Worm (Caenorhabditis elegans): Measurements from ENCODE around the gene R10E4.6.

Gene R10E4.6

DNA sequence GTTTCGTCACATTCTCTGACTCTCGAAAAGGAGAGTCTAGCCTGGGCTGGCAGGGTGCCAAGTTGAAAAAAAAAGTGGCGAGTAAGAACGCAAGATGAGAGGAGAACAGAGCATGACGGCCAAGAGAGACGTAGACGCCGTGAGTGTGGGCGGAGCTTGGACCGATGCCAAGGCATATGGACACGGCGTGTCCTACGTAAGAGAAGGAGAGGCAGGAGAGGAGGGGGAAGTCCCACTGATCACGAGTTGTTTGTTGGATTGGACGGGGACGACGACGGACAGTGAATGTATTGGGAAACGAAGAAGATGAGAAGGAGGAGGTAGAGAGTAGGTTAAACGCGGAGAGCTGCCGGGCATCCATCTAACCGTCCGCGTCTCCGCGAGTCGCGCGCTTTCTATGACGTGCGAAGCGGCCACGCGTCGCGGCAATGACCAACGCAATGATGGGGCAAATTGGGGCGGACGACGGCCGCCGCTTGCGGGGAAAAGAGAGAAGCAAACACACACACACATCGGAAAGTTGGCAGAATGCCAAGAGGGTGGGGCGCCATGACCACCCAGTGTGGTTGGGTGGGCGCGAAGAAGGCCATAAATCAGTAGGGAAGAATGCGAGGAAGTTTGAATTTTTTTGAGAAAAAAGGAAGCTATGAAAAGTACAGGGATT, 11.1 kb upstream of the R10E4.6 start (continued):
- TF ChIP-seq cebp-1 (GFP tag; IDR thresholded peaks at IDR 0.05) (peak; percentile 80; the same call in 1 of the 2 replicates), cebp-1 (tag; optimal IDR thresholded peaks at IDR 0.05) (peak; percentile 98), dox-1 (GFP tag; IDR thresholded peaks at IDR 0.05) (peak; percentile 95), B0336.3 (GFP tag; IDR thresholded peaks at IDR 0.05) (peak; percentile 99), hlh-12 (tag; optimal IDR thresholded peaks at IDR 0.05) (no peak), C17E4.6 (GFP tag; IDR thresholded peaks at IDR 0.05) (peak; percentile 52; the same call in 1 of the 2 replicates)

DNA sequence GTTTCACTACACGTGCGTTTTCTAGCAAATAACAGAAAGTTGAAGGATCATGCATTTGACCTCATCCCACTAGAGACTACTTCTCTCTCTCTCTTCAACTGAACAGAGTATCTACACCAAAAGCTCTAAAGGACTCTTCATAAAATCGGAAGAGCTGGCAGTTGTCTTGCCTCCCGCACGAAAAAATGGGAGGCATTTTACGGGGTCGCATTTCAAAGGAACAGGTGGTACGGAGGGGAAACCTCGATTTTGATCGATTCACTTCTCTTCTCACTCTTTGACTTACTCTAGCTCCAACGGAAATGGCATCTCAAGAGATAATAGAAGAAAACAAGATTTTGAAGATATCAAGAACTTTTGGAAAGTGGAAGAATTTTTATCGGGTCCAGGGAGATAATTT, 10.0 kb upstream of the R10E4.6 start:
- TF ChIP-seq snpc-3.4 (tag; optimal IDR thresholded peaks at IDR 0.05), result no peak
- TF ChIP-seq lsy-27 (tag; optimal IDR thresholded peaks at IDR 0.05; ENCODE audit: borderline replicate concordance, insufficient read depth), result no peak
- no peak for TF ChIP-seq attf-3 (GFP tag; conservative IDR thresholded peaks at IDR 0.05)
- TF ChIP-seq pha-4 (tag; optimal IDR thresholded peaks at IDR 0.05), result no peak
- TF ChIP-seq ceh-40 (GFP tag; IDR thresholded peaks at IDR 0.05), result no peak
- TF ChIP-seq attf-5 (GFP tag; optimal IDR thresholded peaks at IDR 0.05), result no peak
- no peak for TF ChIP-seq snpc-1.1 (tag; optimal IDR thresholded peaks at IDR 0.05; ENCODE audit: insufficient read depth)
- no peak for TF ChIP-seq hlh-26 (GFP tag; conservative IDR thresholded peaks at IDR 0.05)
- TF ChIP-seq nhr-179 (tag; optimal IDR thresholded peaks at IDR 0.05), result no peak
- no peak for TF ChIP-seq ztf-25 (GFP tag; IDR thresholded peaks at IDR 0.05)
- TF ChIP-seq ztf-3 (GFP tag; optimal IDR thresholded peaks at IDR 0.05), result no peak
- TF ChIP-seq rec-8 (tag; optimal IDR thresholded peaks at IDR 0.05), result no peak

DNA sequence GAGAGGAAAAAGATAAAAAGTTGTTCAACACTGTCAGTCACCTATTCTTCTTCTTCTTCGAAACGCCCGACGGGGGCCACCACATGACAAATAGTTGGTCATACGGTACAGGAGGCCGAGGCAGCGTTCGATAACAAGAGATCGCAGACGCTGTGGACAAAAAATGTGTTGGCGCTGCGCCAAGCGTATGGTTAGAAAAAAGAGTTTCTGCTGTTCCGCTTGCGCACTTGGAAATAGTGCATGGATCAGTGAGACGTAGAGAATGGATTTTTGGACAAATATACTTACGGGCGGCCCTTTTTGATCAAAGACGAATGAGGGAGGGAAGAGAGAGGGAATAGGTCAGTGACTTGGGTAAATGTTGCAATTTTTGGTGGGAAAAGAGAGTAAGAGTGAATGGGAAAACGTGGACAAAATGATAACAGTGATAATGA, 8.5 kb upstream of the R10E4.6 start:
- TF ChIP-seq nhr-120 (GFP tag; IDR thresholded peaks at IDR 0.05) (no peak), ztf-6 (GFP tag; IDR thresholded peaks at IDR 0.05) (no peak), nfya-2 (GFP tag; IDR thresholded peaks at IDR 0.05) (no peak), atf-7 (tag; optimal IDR thresholded peaks at IDR 0.05) (peak; percentile 77), lir-1 (GFP tag; conservative IDR thresholded peaks at IDR 0.05) (0 out of 2 replicates have a peak, but pooled peaks have one; percentile 29), K12H6.12 (tag; optimal IDR thresholded peaks at IDR 0.05) (no peak), nhr-27 (tag; optimal IDR thresholded peaks at IDR 0.05) (no peak), xnd-1 (tag; optimal IDR thresholded peaks at IDR 0.05) (no peak), madf-10 (tag; optimal IDR thresholded peaks at IDR 0.05) (peak; percentile 64), F33H1.4 (GFP tag; IDR thresholded peaks at IDR 0.05) (no peak), ama-1 (optimal IDR thresholded peaks at IDR 0.05) (no peak), ama-1 (GFP tag; optimal IDR thresholded peaks at IDR 0.05) (no peak), F23B12.7 (tag; optimal IDR thresholded peaks at IDR 0.05; ENCODE audit: insufficient read depth) (no peak), hsf-1 (GFP tag; IDR thresholded peaks at IDR 0.05) (no peak), aptf-3 (GFP tag; IDR thresholded peaks at IDR 0.05) (no peak), nhr-179 (tag; optimal IDR thresholded peaks at IDR 0.05) (no peak), lsl-1 (GFP tag; optimal IDR thresholded peaks at IDR 0.05) (no peak), let-607 (tag; optimal IDR thresholded peaks at IDR 0.05) (peak; percentile 55 to 58), attf-5 (GFP tag; optimal IDR thresholded peaks at IDR 0.05) (peak; percentile 85), F39B2.1 (GFP tag; IDR thresholded peaks at IDR 0.05) (no peak), sea-2 (GFP tag; IDR thresholded peaks at IDR 0.05) (no peak), C06A6.2 (GFP tag; conservative IDR thresholded peaks at IDR 0.05) (no peak; the same call in 1 of the 2 replicates), lin-40 (tag; optimal IDR thresholded peaks at IDR 0.05) (peak; percentile 77), ZK185.1 (tag; optimal IDR thresholded peaks at IDR 0.05; ENCODE audit: poor library complexity, severe bottlenecking) (no peak), C17E4.6 (GFP tag; IDR thresholded peaks at IDR 0.05) (no peak), F49E8.2 (tag; optimal IDR thresholded peaks at IDR 0.05; ENCODE audit: insufficient read depth) (no peak), F55B11.4 (tag; optimal IDR thresholded peaks at IDR 0.05; ENCODE audit: borderline replicate concordance, insufficient read depth) (no peak), snpc-1.3 (tag; optimal IDR thresholded peaks at IDR 0.05; ENCODE audit: insufficient read depth) (no peak), lsy-27 (tag; optimal IDR thresholded peaks at IDR 0.05; ENCODE audit: borderline replicate concordance, insufficient read depth) (no peak)

Data from whole organism, young adult.